Fruit fly (Drosophila melanogaster) whole organism, embryonic: ENCODE data around the gene CG5381.

Experiments
- Abd-B ChIP-seq: fragments of 200-800 bp; sonication (Bioruptor generic); optimal IDR thresholded peaks from 2 replicates; lab custom pipeline; 2018; ENCODE audit warnings: missing biosample characterization, mild to moderate bottlenecking, missing genetic modification characterization, moderate library complexity
- Asciz ChIP-seq: fragments of 200-800 bp; sonication (Bioruptor generic); optimal IDR thresholded peaks from 2 replicates; lab custom pipeline; 2017; ENCODE audit warnings: missing biosample characterization, mild to moderate bottlenecking, missing genetic modification characterization, missing genetic modification reagents
- Awh ChIP-seq: fragments of 200-800 bp; sonication (Bioruptor generic); IDR thresholded peaks from 2 replicates; pipeline ENCODE4, ENCODE4 v1.3.6; 2022; ENCODE audit warnings: missing biosample characterization, missing genetic modification characterization
- CG10462 ChIP-seq: fragments of 200-800 bp; sonication (Bioruptor generic); optimal IDR thresholded peaks from 2 replicates; lab custom pipeline; 2016; ENCODE audit warnings: missing biosample characterization, missing genetic modification characterization
- CG10543 ChIP-seq: fragments of 200-800 bp; sonication (Bioruptor generic); optimal IDR thresholded peaks from 3 replicates; lab custom pipeline; 2017; ENCODE audit warnings: missing biosample characterization, mild to moderate bottlenecking, missing genetic modification characterization, moderate library complexity
- CG11456 ChIP-seq: fragments of 200-800 bp; sonication (Bioruptor generic); IDR thresholded peaks from 3 replicates; pipeline ENCODE4 v1.3.6; 2022; ENCODE audit warnings: missing biosample characterization, missing genetic modification characterization
- CG11504 ChIP-seq: fragments of 200-800 bp; sonication (Bioruptor generic); optimal IDR thresholded peaks from 3 replicates; lab custom pipeline; 2019; ENCODE audit warnings: missing biosample characterization, mild to moderate bottlenecking, missing genetic modification characterization, moderate library complexity
- CG13123 ChIP-seq: fragments of 200-800 bp; sonication (Bioruptor generic); optimal IDR thresholded peaks from 2 replicates; lab custom pipeline; 2016; ENCODE audit warnings: missing biosample characterization, missing genetic modification characterization
- CG17186 ChIP-seq: fragments of 200-800 bp; sonication (Bioruptor generic); optimal IDR thresholded peaks from 3 replicates; lab custom pipeline; 2017; ENCODE audit warnings: missing biosample characterization, missing genetic modification reagents, missing genetic modification characterization
- CG2678 ChIP-seq: fragments of 200-800 bp; sonication (Bioruptor generic); optimal IDR thresholded peaks from 3 replicates; lab custom pipeline; 2019; ENCODE audit warnings: missing biosample characterization, mild to moderate bottlenecking, missing genetic modification characterization, moderate library complexity
- CG31224 ChIP-seq: fragments of 200-800 bp; sonication (Bioruptor generic); IDR thresholded peaks from 2 replicates; pipeline ENCODE4 v1.3.6; 2022; ENCODE audit warnings: missing biosample characterization, missing genetic modification characterization
- CG3847 ChIP-seq: fragments of 200-800 bp; sonication (Bioruptor generic); IDR thresholded peaks from 2 replicates; pipeline ENCODE4 v1.3.6; 2022; ENCODE audit warnings: missing biosample characterization, missing genetic modification characterization
- CG4730 ChIP-seq: fragments of 200-800 bp; sonication (Bioruptor generic); IDR thresholded peaks from 2 replicates; pipeline ENCODE4 v1.3.6; 2022; ENCODE audit warnings: missing biosample characterization, missing genetic modification characterization
- CG6654 ChIP-seq: fragments of 200-800 bp; sonication (Bioruptor generic); optimal IDR thresholded peaks from 2 replicates; lab custom pipeline; 2017; ENCODE audit warnings: missing biosample characterization, mild to moderate bottlenecking, missing genetic modification characterization
- CG7271 ChIP-seq: fragments of 200-800 bp; sonication (Bioruptor generic); optimal IDR thresholded peaks from 2 replicates; lab custom pipeline; 2018; ENCODE audit warnings: missing biosample characterization, mild to moderate bottlenecking, missing genetic modification characterization, moderate library complexity
- CG7839 ChIP-seq: fragments of 200-800 bp; sonication (Bioruptor generic); optimal IDR thresholded peaks from 3 replicates; lab custom pipeline; 2018; ENCODE audit warnings: missing biosample characterization, mild to moderate bottlenecking, missing genetic modification characterization, moderate library complexity
- CG8089 ChIP-seq: fragments of 200-800 bp; sonication (Bioruptor generic); optimal IDR thresholded peaks from 3 replicates; lab custom pipeline; 2016; ENCODE audit warnings: missing biosample characterization, missing genetic modification characterization
- CrebB ChIP-seq: fragments of 200-800 bp; sonication (Bioruptor generic); optimal IDR thresholded peaks from 3 replicates; lab custom pipeline; 2018; ENCODE audit warnings: missing biosample characterization, mild to moderate bottlenecking, missing genetic modification characterization
- Dip2 ChIP-seq: fragments of 200-800 bp; sonication (Bioruptor generic); IDR thresholded peaks from 2 replicates; pipeline ENCODE4 v1.3.6; 2022; ENCODE audit warnings: missing biosample characterization, missing genetic modification characterization
- Dip3 ChIP-seq: fragments of 200-800 bp; sonication (Bioruptor generic); optimal IDR thresholded peaks from 3 replicates; lab custom pipeline; 2016; ENCODE audit warnings: missing biosample characterization, missing genetic modification characterization
- Dll ChIP-seq: fragments of 200-800 bp; sonication (Bioruptor generic); IDR thresholded peaks from 4 replicates; pipeline ENCODE4 v1.3.6; 2022; ENCODE audit warnings: missing biosample characterization, missing genetic modification characterization; ENCODE audit not compliant: partially characterized antibody
- E2f1 ChIP-seq: fragments of 200-800 bp; sonication (Bioruptor generic); IDR thresholded peaks from 2 replicates; pipeline ENCODE4 v1.3.6; 2022; ENCODE audit warnings: missing biosample characterization, missing genetic modification characterization
- ERR ChIP-seq: fragments of 200-800 bp; sonication (Bioruptor generic); optimal IDR thresholded peaks from 2 replicates; lab custom pipeline; 2016; ENCODE audit warnings: missing biosample characterization, missing genetic modification characterization
- H15 ChIP-seq: fragments of 200-800 bp; sonication (Bioruptor generic); IDR thresholded peaks from 3 replicates; pipeline ENCODE4 v1.3.6; 2022; ENCODE audit warnings: missing biosample characterization, missing genetic modification characterization
- Hey ChIP-seq: fragments of 200-800 bp; sonication (Bioruptor generic); optimal IDR thresholded peaks from 3 replicates; lab custom pipeline; 2018; ENCODE audit warnings: missing biosample characterization, mild to moderate bottlenecking, missing genetic modification characterization
- Hmr ChIP-seq: fragments of 200-800 bp; sonication (Bioruptor generic); optimal IDR thresholded peaks from 3 replicates; lab custom pipeline; 2017; ENCODE audit warnings: mild to moderate bottlenecking, missing biosample characterization, missing genetic modification reagents, missing genetic modification characterization
- Hr3 ChIP-seq: fragments of 200-800 bp; sonication (Bioruptor generic); optimal IDR thresholded peaks from 3 replicates; lab custom pipeline; 2016; ENCODE audit warnings: missing biosample characterization, missing genetic modification characterization
- Hr51 ChIP-seq, 2 experiments: fragments of 200-800 bp; sonication (Bioruptor generic); optimal IDR thresholded peaks; 2 replicates in 1 of 2; 3 replicates in 1 of 2; lab custom pipeline; 2016 to 2018; ENCODE audit warnings: missing biosample characterization in 2 of 2, missing genetic modification characterization in 2 of 2, mild to moderate bottlenecking in 1 of 2, moderate library complexity in 1 of 2
- Hsf ChIP-seq: fragments of 200-800 bp; sonication (Bioruptor generic); optimal IDR thresholded peaks from 3 replicates; lab custom pipeline; 2016; ENCODE audit warnings: missing biosample characterization, missing genetic modification characterization
- NFAT ChIP-seq: fragments of 200-800 bp; sonication (Bioruptor generic); IDR thresholded peaks from 2 replicates; pipeline ENCODE4 v1.3.6; 2022; ENCODE audit warnings: missing biosample characterization, missing genetic modification characterization
- bab2 ChIP-seq: fragments of 200-800 bp; sonication (Bioruptor generic); optimal IDR thresholded peaks from 2 replicates; lab custom pipeline; 2016; ENCODE audit warnings: missing biosample characterization, missing genetic modification characterization
- crol ChIP-seq: fragments of 200-800 bp; sonication (Bioruptor generic); IDR thresholded peaks from 2 replicates; pipeline ENCODE4 v1.3.6; 2022; ENCODE audit warnings: missing biosample characterization, missing genetic modification characterization
- da ChIP-seq: fragments of 200-800 bp; sonication (Bioruptor generic); optimal IDR thresholded peaks from 2 replicates; lab custom pipeline; 2016; ENCODE audit warnings: missing biosample characterization, missing genetic modification characterization
- danr ChIP-seq: fragments of 200-800 bp; sonication (Bioruptor generic); IDR thresholded peaks from 2 replicates; pipeline ENCODE4 v1.3.6; 2022; ENCODE audit warnings: missing biosample characterization, missing genetic modification characterization
- dm ChIP-seq: fragments of 200-800 bp; sonication (Bioruptor generic); optimal IDR thresholded peaks from 3 replicates; lab custom pipeline; 2016; ENCODE audit warnings: missing biosample characterization, missing genetic modification characterization
- exex ChIP-seq: fragments of 200-800 bp; sonication (Bioruptor generic); optimal IDR thresholded peaks from 4 replicates; lab custom pipeline; 2018; ENCODE audit warnings: missing biosample characterization, mild to moderate bottlenecking, missing genetic modification characterization, moderate library complexity
- ind ChIP-seq: fragments of 200-800 bp; sonication (Bioruptor generic); optimal IDR thresholded peaks from 3 replicates; lab custom pipeline; 2016; ENCODE audit warnings: missing biosample characterization, missing genetic modification characterization
- inv ChIP-seq: fragments of 200-800 bp; sonication (Bioruptor generic); IDR thresholded peaks from 2 replicates; pipeline ENCODE4 v1.3.6; 2022; ENCODE audit warnings: missing biosample characterization, missing genetic modification characterization; ENCODE audit not compliant: partially characterized antibody
- kni ChIP-seq: fragments of 200-800 bp; sonication (Bioruptor generic); optimal IDR thresholded peaks from 3 replicates; lab custom pipeline; 2017; ENCODE audit warnings: mild to moderate bottlenecking, missing biosample characterization, missing genetic modification reagents, missing genetic modification characterization
- onecut ChIP-seq: fragments of 200-800 bp; sonication (Bioruptor generic); IDR thresholded peaks from 2 replicates; pipeline ENCODE4 v1.3.6; 2022; ENCODE audit warnings: missing biosample characterization, missing genetic modification characterization
- pb ChIP-seq: fragments of 200-800 bp; sonication (Bioruptor generic); optimal IDR thresholded peaks from 3 replicates; lab custom pipeline; 2016; ENCODE audit warnings: missing biosample characterization, missing genetic modification characterization
- psq ChIP-seq: fragments of 200-800 bp; sonication (Bioruptor generic); optimal IDR thresholded peaks from 2 replicates; lab custom pipeline; 2017; ENCODE audit warnings: missing biosample characterization, missing genetic modification characterization
- pzg ChIP-seq: fragments of 200-800 bp; sonication (Bioruptor generic); optimal IDR thresholded peaks from 3 replicates; lab custom pipeline; 2018; ENCODE audit warnings: missing biosample characterization, mild to moderate bottlenecking, missing genetic modification characterization, moderate library complexity
- slou ChIP-seq: fragments of 200-800 bp; sonication (Bioruptor generic); optimal IDR thresholded peaks from 3 replicates; lab custom pipeline; 2016; ENCODE audit warnings: missing biosample characterization, missing genetic modification characterization
- sob ChIP-seq: fragments of 200-800 bp; sonication (Bioruptor generic); IDR thresholded peaks from 2 replicates; pipeline ENCODE4 v1.3.6; 2022; ENCODE audit warnings: missing biosample characterization, missing genetic modification characterization
- stc ChIP-seq: fragments of 200-800 bp; sonication (Bioruptor generic); IDR thresholded peaks from 2 replicates; pipeline ENCODE4 v1.3.6; 2022; ENCODE audit warnings: missing biosample characterization, missing genetic modification characterization
- tgo ChIP-seq: fragments of 200-800 bp; sonication (Bioruptor generic); IDR thresholded peaks from 3 replicates; pipeline ENCODE4 v1.3.6; 2022; ENCODE audit warnings: missing biosample characterization, missing genetic modification characterization
- z ChIP-seq: fragments of 200-800 bp; sonication (Bioruptor generic); IDR thresholded peaks from 3 replicates; pipeline ENCODE4 v1.3.6; 2022; ENCODE audit warnings: missing biosample characterization, missing genetic modification characterization
- zen2 ChIP-seq: fragments of 200-800 bp; sonication (Bioruptor generic); IDR thresholded peaks from 3 replicates; pipeline ENCODE4 v1.3.6; 2022; ENCODE audit warnings: missing biosample characterization, missing genetic modification characterization; ENCODE audit not compliant: partially characterized antibody

The CG5381 gene

DNA sequence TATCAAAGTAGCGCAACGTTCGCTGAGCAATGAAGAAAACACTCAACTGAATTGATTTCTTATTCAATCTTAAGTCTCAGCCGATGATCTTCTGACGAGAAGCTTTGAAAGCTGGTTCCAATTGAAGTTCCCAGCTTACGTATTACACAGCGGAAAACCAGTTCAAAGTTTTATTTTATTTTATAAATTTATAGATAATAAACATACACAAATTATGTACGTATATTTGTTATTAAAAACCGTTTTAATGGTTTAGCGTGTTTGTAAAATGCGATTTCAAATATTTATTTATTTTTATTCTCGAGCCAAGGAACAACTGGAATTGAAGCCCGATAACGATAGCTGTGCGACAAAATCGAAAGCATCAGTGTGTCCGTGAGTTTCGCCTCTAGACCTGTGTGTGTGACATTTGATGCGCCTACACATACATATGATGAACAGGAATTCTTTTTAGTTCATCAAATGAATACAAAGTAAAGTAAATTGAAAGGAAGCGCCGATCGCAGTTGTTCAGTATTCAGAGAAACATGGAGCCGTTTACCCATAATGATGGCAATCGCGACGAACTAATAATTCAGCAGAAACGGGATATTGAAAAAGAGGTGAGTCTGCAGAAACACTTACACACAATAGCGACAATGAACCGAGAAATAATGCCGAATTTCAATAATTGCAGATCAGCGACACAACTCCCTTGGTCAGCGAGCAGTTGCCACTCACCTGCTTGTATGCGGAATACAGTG lies 16.2 kb downstream of the CG5381 start, which contains the start of the genes CG5390 and CG4968 (continued):
- TF ChIP-seq kni (GFP tag; lab: Kevin White, UChicago) (no peak), CG7839 (no peak), slou (peak; percentile 55), CG3847 (GFP tag; lab: Robert Waterston, UW) (peak; percentile 64), sob (peak; percentile 65), Dip3 (GFP tag; lab: Kevin White, UChicago) (peak; percentile 2), CG7271 (tag; lab: Kevin White, UChicago) (no peak), E2f1 (GFP tag; lab: Robert Waterston, UW) (no peak), pzg (GFP tag; lab: Kevin White, UChicago) (peak; percentile 69), H15 (GFP tag; lab: Robert Waterston, UW) (peak; percentile 45; the same call in 1 of the 3 replicates), pb (GFP tag; lab: Kevin White, UChicago) (no peak), CG8089 (GFP tag; lab: Kevin White, UChicago) (no peak), NFAT (GFP tag; lab: Robert Waterston, UW) (peak; percentile 70), exex (tag; lab: Kevin White, UChicago) (peak; percentile 48), Asciz (peak; percentile 52), zen2 (GFP tag; lab: Robert Waterston, UW) (no peak; the same call in 2 of the 3 replicates), ERR (GFP tag; lab: Kevin White, UChicago) (no peak), psq (GFP tag; lab: Kevin White, UChicago) (peak; percentile 30), crol (GFP tag; lab: Robert Waterston, UW) (no peak), inv (GFP tag; lab: Robert Waterston, UW) (no peak), dm (no peak), CG2678 (tag; lab: Kevin White, UChicago) (no peak), da (GFP tag; lab: Kevin White, UChicago) (no peak), ind (GFP tag; lab: Kevin White, UChicago) (peak; percentile 53), CG4730 (GFP tag; lab: Robert Waterston, UW) (no peak), z (GFP tag; lab: Robert Waterston, UW) (peak; percentile 63; the same call in 1 of the 3 replicates), onecut (GFP tag; lab: Robert Waterston, UW) (peak; percentile 44), Abd-B (GFP tag; lab: Kevin White, UChicago) (no peak), Dll (GFP tag; lab: Robert Waterston, UW) (peak; percentile 44; the same call in 1 of the 4 replicates), CG17186 (GFP tag; lab: Kevin White, UChicago) (no peak), stc (GFP tag; lab: Robert Waterston, UW) (peak; percentile 53; the same call in 1 of the 2 replicates), tgo (GFP tag; lab: Robert Waterston, UW) (peak; percentile 45; the same call in 1 of the 3 replicates), bab2 (GFP tag; lab: Kevin White, UChicago) (no peak), CG10462 (GFP tag; lab: Kevin White, UChicago) (no peak), Dip2 (GFP tag; lab: Robert Waterston, UW) (no peak), Hr3 (GFP tag; lab: Kevin White, UChicago) (peak; percentile 52), CG10543 (peak; percentile 70), CG6654 (GFP tag; lab: Kevin White, UChicago) (no peak), danr (GFP tag; lab: Robert Waterston, UW) (peak; percentile 49; the same call in 1 of the 2 replicates), Hmr (GFP tag; lab: Kevin White, UChicago) (peak; percentile 85), CG11504 (tag; lab: Kevin White, UChicago) (no peak), CG31224 (GFP tag; lab: Robert Waterston, UW) (peak; percentile 45; the same call in 1 of the 2 replicates), Hsf (GFP tag; lab: Kevin White, UChicago) (peak; percentile 34), Awh (peak; percentile 11; the same call in 1 of the 2 replicates), CrebB (tag; lab: Kevin White, UChicago) (peak; percentile 56), Hey (tag; lab: Kevin White, UChicago) (no peak), CG11456 (GFP tag; lab: Robert Waterston, UW) (peak; percentile 16; the same call in 1 of the 3 replicates), Hr51 (GFP tag; optimal IDR thresholded peaks at IDR 0.05; lab: Kevin White, UChicago) (peak; percentile 30 to 83), CG13123 (peak; percentile 14)
